Fruit fly (Drosophila melanogaster) S2 (cell line): ENCODE measurements around the gene CG43133.

Experiments used
- CG8478 ChIP-seq: fragments of >200 bp; optimal IDR thresholded peaks from 2 replicates; lab custom pipeline; 2018
- CTCF ChIP-seq, 2 experiments: fragments of >200 bp; optimal IDR thresholded peaks; 2 replicates each; lab custom pipeline; 2018

DNA sequence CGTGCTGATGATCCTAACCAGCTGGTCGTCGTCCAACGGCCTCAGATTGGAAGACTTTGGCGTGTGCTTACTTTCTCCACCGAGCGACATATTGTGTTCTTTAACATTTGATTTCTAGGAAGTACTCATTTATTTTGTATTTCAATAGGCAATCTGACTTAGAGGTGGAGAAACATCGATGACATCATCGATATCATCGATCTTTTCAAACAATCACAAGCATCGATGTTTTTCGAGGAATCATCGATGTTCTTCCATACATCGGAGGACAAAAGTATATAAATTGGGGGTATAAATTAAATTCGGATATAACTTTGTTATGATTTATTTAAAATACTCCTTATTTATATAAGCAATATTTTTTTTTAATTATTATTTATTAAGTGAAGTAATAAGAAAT lies 39.6 kb downstream of the CG43133 start, which contains the start of gene Swt1:
- no peak for TF ChIP-seq CG8478
- TF ChIP-seq CTCF (optimal IDR thresholded peaks at IDR 0.05; lab: Kevin White, UChicago) = no peak
